Fruit fly (Drosophila melanogaster): ENCODE data around the gene CG43231.

Gene CG43231

DNA sequence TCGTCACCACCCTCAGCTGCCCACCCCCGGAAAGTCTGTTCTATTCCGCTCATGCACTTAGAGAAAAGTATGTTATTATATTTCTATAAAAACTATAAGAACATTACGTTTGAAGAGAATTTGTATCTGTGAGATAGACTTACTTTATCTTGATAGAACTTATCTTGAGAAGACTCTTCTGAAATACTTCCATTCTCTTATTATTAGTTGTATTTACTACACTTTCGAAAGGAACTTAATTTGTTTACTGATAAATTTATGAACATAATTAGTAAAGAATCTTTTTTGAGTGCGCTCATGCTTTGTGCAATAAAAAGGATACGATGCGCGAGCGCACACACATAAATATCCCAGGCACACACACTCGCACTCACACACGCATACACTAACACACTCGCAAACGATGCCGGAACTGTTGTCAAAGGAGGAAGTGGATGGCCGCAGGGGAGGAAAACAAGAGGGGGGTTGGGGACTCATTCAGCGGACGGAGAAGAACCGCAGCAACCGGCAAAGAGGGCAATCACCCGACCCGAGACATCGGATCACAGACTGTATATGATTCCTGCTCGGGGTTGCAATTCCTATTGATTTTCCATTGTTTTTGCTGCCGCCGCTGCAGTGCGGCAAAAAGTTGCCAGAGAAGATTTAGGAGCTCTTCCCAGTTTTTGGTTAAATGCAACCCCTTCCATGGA, 42.8 kb downstream of the CG43231 start (continued):
- TF ChIP-seq pros (GFP tag; optimal IDR thresholded peaks at IDR 0.05) (peak; percentile 79), NC2β (GFP tag; optimal IDR thresholded peaks at IDR 0.05) (no peak), CG33557 (GFP tag; optimal IDR thresholded peaks at IDR 0.05) (peak; percentile 37), ap (GFP tag; IDR thresholded peaks at IDR 0.05) (no peak), CG10543 (GFP tag; optimal IDR thresholded peaks at IDR 0.05) (no peak), CG12155 (GFP tag; optimal IDR thresholded peaks at IDR 0.05) (no peak), mld (GFP tag; IDR thresholded peaks at IDR 0.05; ENCODE audit: partially characterized antibody) (no peak), nerfin-2 (GFP tag; IDR thresholded peaks at IDR 0.05; ENCODE audit: partially characterized antibody) (no peak), Bteb2 (GFP tag; optimal IDR thresholded peaks at IDR 0.05) (no peak), Bgb (GFP tag; IDR thresholded peaks at IDR 0.05; ENCODE audit: partially characterized antibody) (no peak), ci (GFP tag; IDR thresholded peaks at IDR 0.05) (no peak), YL-1 (GFP tag; optimal IDR thresholded peaks at IDR 0.05) (no peak), lab (GFP tag; optimal IDR thresholded peaks at IDR 0.05) (peak; percentile 19), CG7839 (tag; optimal IDR thresholded peaks at IDR 0.05) (peak; percentile 55), sob (GFP tag; IDR thresholded peaks at IDR 0.05) (no peak), crc (GFP tag; optimal IDR thresholded peaks at IDR 0.05) (no peak), CG9817 (tag; optimal IDR thresholded peaks at IDR 0.05) (no peak), ro (GFP tag; IDR thresholded peaks at IDR 0.05) (no peak), stc (GFP tag; IDR thresholded peaks at IDR 0.05) (no peak), ranshi (GFP tag; IDR thresholded peaks at IDR 0.05) (no peak), B-H1 (GFP tag; IDR thresholded peaks at IDR 0.05) (no peak), dpn (GFP tag; optimal IDR thresholded peaks at IDR 0.05) (no peak), Meics (GFP tag; optimal IDR thresholded peaks at IDR 0.05) (no peak), fu2 (GFP tag; optimal IDR thresholded peaks at IDR 0.05) (no peak), Taf1 (GFP tag; IDR thresholded peaks at IDR 0.05) (no peak), peb (GFP tag; IDR thresholded peaks at IDR 0.05) (no peak), Bdp1 (GFP tag; optimal IDR thresholded peaks at IDR 0.05) (no peak), Six4 (GFP tag; optimal IDR thresholded peaks at IDR 0.05) (no peak), schlank (tag; optimal IDR thresholded peaks at IDR 0.05) (no peak), chinmo (GFP tag; IDR thresholded peaks at IDR 0.05; ENCODE audit: partially characterized antibody) (no peak), gfzf (GFP tag; optimal IDR thresholded peaks at IDR 0.05) (no peak), grau (tag; optimal IDR thresholded peaks at IDR 0.05) (peak; percentile 63), abd-A (tag; optimal IDR thresholded peaks at IDR 0.05) (no peak), Max (GFP tag; optimal IDR thresholded peaks at IDR 0.05) (no peak), Dp (GFP tag; optimal IDR thresholded peaks at IDR 0.05) (no peak), CG11247 (GFP tag; IDR thresholded peaks at IDR 0.05) (no peak), CG10979 (tag; optimal IDR thresholded peaks at IDR 0.05) (peak; percentile 77), Jarid2 (GFP tag; optimal IDR thresholded peaks at IDR 0.05) (no peak), esg (GFP tag; conservative IDR thresholded peaks at IDR 0.05) (no peak), Dad (GFP tag; optimal IDR thresholded peaks at IDR 0.05) (no peak), CG1024 (GFP tag; IDR thresholded peaks at IDR 0.05) (no peak), fd64A (GFP tag; optimal IDR thresholded peaks at IDR 0.05) (no peak), aop (GFP tag; IDR thresholded peaks at IDR 0.05) (no peak), row (GFP tag; IDR thresholded peaks at IDR 0.05) (no peak; the same call in 1 of the 3 replicates), gsb (GFP tag; IDR thresholded peaks at IDR 0.05) (no peak), CG14441 (GFP tag; IDR thresholded peaks at IDR 0.05) (no peak), dysf (GFP tag; IDR thresholded peaks at IDR 0.05) (no peak), CG7963 (GFP tag; IDR thresholded peaks at IDR 0.05; ENCODE audit: partially characterized antibody) (no peak), Oli (tag; optimal IDR thresholded peaks at IDR 0.05) (peak; percentile 46), maf-S (GFP tag; optimal IDR thresholded peaks at IDR 0.05) (no peak), CG17912 (GFP tag; optimal IDR thresholded peaks at IDR 0.05) (no peak)
